Fruit fly (Drosophila melanogaster): ENCODE results near the gene brk.
A peak's percentile ranks its signal among the peaks of the same experiment; 100 is the strongest.

Gene brk

dm6 chrX:7323649-7324511, 16.1 kb downstream of the brk start, which contains the start of the genes Atg5 and Dok:
Gene Atg5, minus strand, starts transcription at chrX:7323770.
Gene Dok, plus strand, starts transcription at chrX:7324214.
- peak; percentile 33 for TF ChIP-seq HLH106 (tag; optimal IDR thresholded peaks at IDR 0.05)
- no peak for TF ChIP-seq psq (GFP tag; optimal IDR thresholded peaks at IDR 0.05)
- TF ChIP-seq sv (GFP tag; optimal IDR thresholded peaks at IDR 0.05), result no peak
- no peak for TF ChIP-seq woc (GFP tag; optimal IDR thresholded peaks at IDR 0.05)
- TF ChIP-seq Hr83 (GFP tag; optimal IDR thresholded peaks at IDR 0.05; ENCODE audit: poor library complexity, severe bottlenecking), result peak; percentile 20
- no peak for TF ChIP-seq Sp1 (GFP tag; optimal IDR thresholded peaks at IDR 0.05)
- no peak for TF ChIP-seq OdsH (GFP tag; optimal IDR thresholded peaks at IDR 0.05)
- no peak for TF ChIP-seq dl (GFP tag; optimal IDR thresholded peaks at IDR 0.05; ENCODE audit: insufficient read depth in 1 of 2, partially characterized antibody in 2 of 2)
- TF ChIP-seq CrebA (GFP tag; optimal IDR thresholded peaks at IDR 0.05; ENCODE audit: borderline replicate concordance), result no peak
- no peak for TF ChIP-seq ey (GFP tag; optimal IDR thresholded peaks at IDR 0.05)
- no peak for TF ChIP-seq Dif (GFP tag; optimal IDR thresholded peaks at IDR 0.05; ENCODE audit: partially characterized antibody)
- TF ChIP-seq Myc (optimal IDR thresholded peaks at IDR 0.05), result peak; percentile 41
- TF ChIP-seq Dfd (GFP tag; optimal IDR thresholded peaks at IDR 0.05), result no peak
- TF ChIP-seq Vsx2 (GFP tag; optimal IDR thresholded peaks at IDR 0.05; ENCODE audit: partially characterized antibody), result no peak
- TF ChIP-seq dsf (GFP tag; optimal IDR thresholded peaks at IDR 0.05; ENCODE audit: borderline replicate concordance), result no peak
- TF ChIP-seq foxo (GFP tag; optimal IDR thresholded peaks at IDR 0.05), result peak in 1 of 2 experiments; percentile 43
- no peak for TF ChIP-seq usp (GFP tag; optimal IDR thresholded peaks at IDR 0.05)
- TF ChIP-seq h (GFP tag; optimal IDR thresholded peaks at IDR 0.05), result peak; percentile 15
- no peak for TF ChIP-seq Hr78 (GFP tag; optimal IDR thresholded peaks at IDR 0.05)
- no peak for TF ChIP-seq lola (GFP tag; optimal IDR thresholded peaks at IDR 0.05)
- TF ChIP-seq CG32264 (GFP tag; optimal IDR thresholded peaks at IDR 0.05), result no peak
- TF ChIP-seq jim (GFP tag; optimal IDR thresholded peaks at IDR 0.05), result no peak
- no peak for TF ChIP-seq Jra (GFP tag; optimal IDR thresholded peaks at IDR 0.05)
- TF ChIP-seq brk (GFP tag; optimal IDR thresholded peaks at IDR 0.05), result no peak
- TF ChIP-seq Abd-B (GFP tag; optimal IDR thresholded peaks at IDR 0.05), result no peak
- no peak for TF ChIP-seq pan (optimal IDR thresholded peaks at IDR 0.05)
- TF ChIP-seq rgr (GFP tag; optimal IDR thresholded peaks at IDR 0.05), result peak; percentile 11
- no peak for TF ChIP-seq Mio (GFP tag; optimal IDR thresholded peaks at IDR 0.05)
- no peak for TF ChIP-seq sage (GFP tag; optimal IDR thresholded peaks at IDR 0.05)
- TF ChIP-seq br (GFP tag; optimal IDR thresholded peaks at IDR 0.05), result no peak
- TF ChIP-seq tai (GFP tag; optimal IDR thresholded peaks at IDR 0.05), result no peak
- no peak for TF ChIP-seq dmrt93B (GFP tag; optimal IDR thresholded peaks at IDR 0.05)
- peak; percentile 17 for TF ChIP-seq Hnf4 (GFP tag; optimal IDR thresholded peaks at IDR 0.05)
- TF ChIP-seq Rel (GFP tag; optimal IDR thresholded peaks at IDR 0.05), result no peak
- TF ChIP-seq Rel (tag; optimal IDR thresholded peaks at IDR 0.05), result peak; percentile 68
- TF ChIP-seq fru (GFP tag; optimal IDR thresholded peaks at IDR 0.05), result no peak
- no peak for TF ChIP-seq N (GFP tag; optimal IDR thresholded peaks at IDR 0.05)
- no peak for TF ChIP-seq GATAd (GFP tag; optimal IDR thresholded peaks at IDR 0.05)
- TF ChIP-seq CG9705 (GFP tag; optimal IDR thresholded peaks at IDR 0.05), result no peak

dm6 chrX:7324816-7325246, 17.1 kb downstream of the brk start:
- TF ChIP-seq sv (GFP tag; optimal IDR thresholded peaks at IDR 0.05) (peak; percentile 88), woc (GFP tag; optimal IDR thresholded peaks at IDR 0.05) (peak; percentile 97), br (GFP tag; optimal IDR thresholded peaks at IDR 0.05) (peak; percentile 89), OdsH (GFP tag; optimal IDR thresholded peaks at IDR 0.05) (peak; percentile 97), Hnf4 (GFP tag; optimal IDR thresholded peaks at IDR 0.05) (peak; percentile 92), Hr83 (GFP tag; optimal IDR thresholded peaks at IDR 0.05; ENCODE audit: poor library complexity, severe bottlenecking) (peak; percentile 45), rgr (GFP tag; optimal IDR thresholded peaks at IDR 0.05) (peak; percentile 97), ey (GFP tag; optimal IDR thresholded peaks at IDR 0.05) (peak; percentile 93), foxo (GFP tag; optimal IDR thresholded peaks at IDR 0.05) (peak in 1 of 2 experiments; percentile 98), lola (GFP tag; optimal IDR thresholded peaks at IDR 0.05) (no peak), Rel (GFP tag; optimal IDR thresholded peaks at IDR 0.05) (peak; percentile 93), Rel (tag; optimal IDR thresholded peaks at IDR 0.05) (peak; percentile 87), Abd-B (GFP tag; optimal IDR thresholded peaks at IDR 0.05) (no peak), Myc (optimal IDR thresholded peaks at IDR 0.05) (no peak), Hr78 (GFP tag; optimal IDR thresholded peaks at IDR 0.05) (no peak), fru (GFP tag; optimal IDR thresholded peaks at IDR 0.05) (peak; percentile 96), CG32264 (GFP tag; optimal IDR thresholded peaks at IDR 0.05) (peak; percentile 67), dsf (GFP tag; optimal IDR thresholded peaks at IDR 0.05; ENCODE audit: borderline replicate concordance) (peak; percentile 61), usp (GFP tag; optimal IDR thresholded peaks at IDR 0.05) (no peak), Dfd (GFP tag; optimal IDR thresholded peaks at IDR 0.05) (no peak), Mio (GFP tag; optimal IDR thresholded peaks at IDR 0.05) (no peak), CrebA (GFP tag; optimal IDR thresholded peaks at IDR 0.05; ENCODE audit: borderline replicate concordance) (no peak), brk (GFP tag; optimal IDR thresholded peaks at IDR 0.05) (no peak), N (GFP tag; optimal IDR thresholded peaks at IDR 0.05) (no peak), h (GFP tag; optimal IDR thresholded peaks at IDR 0.05) (peak; percentile 97), Jra (GFP tag; optimal IDR thresholded peaks at IDR 0.05) (peak; percentile 81), GATAd (GFP tag; optimal IDR thresholded peaks at IDR 0.05) (peak; percentile 82), Sp1 (GFP tag; optimal IDR thresholded peaks at IDR 0.05) (peak; percentile 98), sage (GFP tag; optimal IDR thresholded peaks at IDR 0.05) (peak; percentile 94), dmrt93B (GFP tag; optimal IDR thresholded peaks at IDR 0.05) (peak; percentile 94), CG9705 (GFP tag; optimal IDR thresholded peaks at IDR 0.05) (peak; percentile 93), jim (GFP tag; optimal IDR thresholded peaks at IDR 0.05) (no peak), HLH106 (tag; optimal IDR thresholded peaks at IDR 0.05) (peak; percentile 97), dl (GFP tag; optimal IDR thresholded peaks at IDR 0.05; ENCODE audit: insufficient read depth in 1 of 2, partially characterized antibody in 2 of 2) (no peak), psq (GFP tag; optimal IDR thresholded peaks at IDR 0.05) (peak; percentile 93), tai (GFP tag; optimal IDR thresholded peaks at IDR 0.05) (peak; percentile 89)

All from whole organism, wandering third instar larva.